Fruit fly (Drosophila melanogaster): Measurements from ENCODE around the gene Sdr.

- peak; percentile 11 for TF ChIP-seq cyc (GFP tag; optimal IDR thresholded peaks at IDR 0.05)
- TF ChIP-seq vri (GFP tag; optimal IDR thresholded peaks at IDR 0.05), result no peak
- TF ChIP-seq CG8632 (GFP tag; optimal IDR thresholded peaks at IDR 0.05), result no peak
- TF ChIP-seq Gug (GFP tag; IDR thresholded peaks at IDR 0.05), result no peak
- TF ChIP-seq CG10669 (GFP tag; optimal IDR thresholded peaks at IDR 0.05), result no peak
- TF ChIP-seq OdsH (GFP tag; optimal IDR thresholded peaks at IDR 0.05), result no peak
- TF ChIP-seq CG8119 (GFP tag; IDR thresholded peaks at IDR 0.05), result no peak
- TF ChIP-seq CG7368 (GFP tag; optimal IDR thresholded peaks at IDR 0.05), result no peak
- peak; percentile 12 for TF ChIP-seq CG3919 (GFP tag; optimal IDR thresholded peaks at IDR 0.05)
- peak; percentile 58 for TF ChIP-seq Eip78C (GFP tag)
Measured at dm6 chr3R:14901408-14902352, 16.7 kb upstream of the Sdr start, which contains the start of gene RpS5b.

Data from whole organism, prepupa.